Worm (Caenorhabditis elegans): ENCODE measurements around the gene W03A5.1.
A peak's percentile ranks its signal among the peaks of the same experiment; 100 is the strongest.

Gene W03A5.1

ce11 chrIII:5442711-5443253 lies 35.1 kb downstream of the W03A5.1 start, which contains the start of the genes T24G10.2 and disl-2:
TSS of gene T24G10.2 (minus strand) at chrIII:5442761.
TSS of gene disl-2 (plus strand) at chrIII:5443167.
- TF ChIP-seq che-1 (tag; optimal IDR thresholded peaks at IDR 0.05) (no peak), ceh-18 (tag; optimal IDR thresholded peaks at IDR 0.05) (peak; percentile 4), ceh-48 (tag; optimal IDR thresholded peaks at IDR 0.05) (no peak), ceh-31 (tag; optimal IDR thresholded peaks at IDR 0.05) (peak; percentile 30), fkh-10 (GFP tag; optimal IDR thresholded peaks at IDR 0.05) (no peak), nfya-1 (tag; optimal IDR thresholded peaks at IDR 0.05) (peak; percentile 62)

ce11 chrIII:5448177-5448576 lies 40.5 kb downstream of the W03A5.1 start, which contains the start of gene skpt-1:
TSS of gene skpt-1 (minus strand) at chrIII:5448395.
- TF ChIP-seq madf-2 (tag; optimal IDR thresholded peaks at IDR 0.05) (no peak), fax-1 (tag; optimal IDR thresholded peaks at IDR 0.05) (no peak), tbx-2 (tag; optimal IDR thresholded peaks at IDR 0.05) (peak; percentile 9), unc-42 (tag; optimal IDR thresholded peaks at IDR 0.05) (peak; percentile 2), dmd-4 (tag; optimal IDR thresholded peaks at IDR 0.05; ENCODE audit: borderline replicate concordance) (no peak), odd-2 (tag; optimal IDR thresholded peaks at IDR 0.05) (no peak), C38D4.7 (GFP tag; optimal IDR thresholded peaks at IDR 0.05) (no peak), ceh-24 (tag; optimal IDR thresholded peaks at IDR 0.05) (no peak), ceh-30 (tag; optimal IDR thresholded peaks at IDR 0.05) (no peak), ahr-1 (tag; optimal IDR thresholded peaks at IDR 0.05) (no peak), hlh-15 (tag; optimal IDR thresholded peaks at IDR 0.05) (no peak), nfya-1 (tag; optimal IDR thresholded peaks at IDR 0.05) (peak; percentile 8), elt-2 (tag; optimal IDR thresholded peaks at IDR 0.05) (peak; percentile 4), pag-3 (tag; optimal IDR thresholded peaks at IDR 0.05; ENCODE audit: borderline replicate concordance) (no peak), ttx-3 (tag; optimal IDR thresholded peaks at IDR 0.05) (no peak), fkh-10 (GFP tag; optimal IDR thresholded peaks at IDR 0.05) (no peak), ceh-34 (tag; optimal IDR thresholded peaks at IDR 0.05) (no peak), ceh-14 (tag; optimal IDR thresholded peaks at IDR 0.05) (no peak), ceh-48 (tag; optimal IDR thresholded peaks at IDR 0.05) (no peak)

DNA sequence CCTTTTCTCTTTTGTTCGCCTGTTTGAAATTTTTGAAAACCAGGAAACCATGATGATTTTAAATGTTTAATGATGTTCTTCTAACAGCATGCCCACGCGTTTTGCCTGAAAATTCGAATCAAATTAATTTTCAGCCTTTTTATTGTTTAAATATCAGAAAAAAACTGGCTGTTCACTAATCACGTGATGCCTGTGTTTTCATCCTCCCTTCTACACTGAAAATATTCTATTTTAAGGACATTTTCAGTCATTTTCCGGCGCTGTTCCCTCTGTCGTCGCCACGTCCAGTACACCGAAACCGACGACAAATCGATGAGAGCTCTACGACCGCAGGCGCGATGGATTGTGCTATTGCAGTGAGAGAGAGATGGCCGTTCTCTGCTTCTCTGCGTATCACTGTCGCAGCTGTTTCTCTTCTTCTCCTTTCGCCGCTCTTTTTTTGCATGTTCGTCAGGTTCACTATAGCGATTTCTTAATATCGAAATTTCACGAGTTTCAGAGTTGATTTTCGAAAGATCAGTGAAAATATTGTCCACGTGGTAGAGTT lies 42.1 kb downstream of the W03A5.1 start, which contains the start of gene F48E8.8:
Gene F48E8.8 (minus strand): TSS at position 51 of the 547 bp plus-strand sequence.
- TF ChIP-seq tbx-7 (tag; optimal IDR thresholded peaks at IDR 0.05) (no peak), ama-1 (optimal IDR thresholded peaks at IDR 0.05) (no peak), ceh-2 (tag; optimal IDR thresholded peaks at IDR 0.05) (peak; percentile 20), npax-4 (tag; optimal IDR thresholded peaks at IDR 0.05) (no peak), ceh-45 (GFP tag; IDR thresholded peaks at IDR 0.05) (no peak), nfya-1 (tag; optimal IDR thresholded peaks at IDR 0.05) (peak; percentile 56), tbx-2 (tag; optimal IDR thresholded peaks at IDR 0.05) (peak; percentile 75), gmeb-2 (tag; optimal IDR thresholded peaks at IDR 0.05) (no peak), hlh-30 (tag; optimal IDR thresholded peaks at IDR 0.05; ENCODE audit: insufficient read depth) (peak; percentile 38), unc-55 (GFP tag; optimal IDR thresholded peaks at IDR 0.05) (peak; percentile 9), hlh-8 (tag; optimal IDR thresholded peaks at IDR 0.05) (peak; percentile 38), ceh-18 (tag; optimal IDR thresholded peaks at IDR 0.05) (no peak), ceh-31 (tag; optimal IDR thresholded peaks at IDR 0.05) (peak; percentile 34), ets-4 (tag; optimal IDR thresholded peaks at IDR 0.05) (no peak), ceh-24 (tag; optimal IDR thresholded peaks at IDR 0.05) (no peak), ceh-48 (tag; optimal IDR thresholded peaks at IDR 0.05) (peak; percentile 73), unc-42 (tag; optimal IDR thresholded peaks at IDR 0.05) (peak; percentile 39), unc-3 (GFP tag; conservative IDR thresholded peaks at IDR 0.05) (no peak), unc-3 (tag; optimal IDR thresholded peaks at IDR 0.05) (no peak), madf-2 (tag; optimal IDR thresholded peaks at IDR 0.05) (no peak), fax-1 (tag; optimal IDR thresholded peaks at IDR 0.05) (no peak), ceh-30 (tag; optimal IDR thresholded peaks at IDR 0.05) (no peak)

ce11 chrIII:5450430-5450829 lies 42.7 kb downstream of the W03A5.1 start, which contains the start of gene paa-1:
TSS of gene paa-1 (plus strand) at chrIII:5450730.
- no peak for TF ChIP-seq nhr-232 (tag; optimal IDR thresholded peaks at IDR 0.05)
- no peak for TF ChIP-seq odd-2 (tag; optimal IDR thresholded peaks at IDR 0.05)
- no peak for TF ChIP-seq eyg-1 (tag; optimal IDR thresholded peaks at IDR 0.05)
- no peak for TF ChIP-seq syd-9 (tag; optimal IDR thresholded peaks at IDR 0.05)
- TF ChIP-seq fkh-6 (tag; optimal IDR thresholded peaks at IDR 0.05): no peak
- TF ChIP-seq rnt-1 (tag; optimal IDR thresholded peaks at IDR 0.05): no peak
- TF ChIP-seq che-1 (tag; optimal IDR thresholded peaks at IDR 0.05): no peak
- no peak for TF ChIP-seq hlh-6 (tag; optimal IDR thresholded peaks at IDR 0.05)
- no peak for TF ChIP-seq pag-3 (tag; optimal IDR thresholded peaks at IDR 0.05; ENCODE audit: borderline replicate concordance)
- no peak for TF ChIP-seq elt-2 (tag; optimal IDR thresholded peaks at IDR 0.05)
- no peak for TF ChIP-seq ceh-9 (tag; optimal IDR thresholded peaks at IDR 0.05)
